Fruit fly (Drosophila melanogaster) whole organism, wandering third instar larva: ENCODE measurements around the gene mad2.

Experiments used
- HLH106 ChIP-seq: fragments of 200-800 bp; optimal IDR thresholded peaks from 3 replicates; lab custom pipeline; 2019; ENCODE audit warnings: missing biosample characterization, mild to moderate bottlenecking, missing genetic modification characterization, moderate library complexity
- Myc ChIP-seq: fragments of >200 bp; optimal IDR thresholded peaks from 2 replicates; lab custom pipeline; 2017
- Rel ChIP-seq, 2 experiments: fragments of 200-800 bp; sonication (Bioruptor generic) in 1 of 2; optimal IDR thresholded peaks; 2 replicates in 1 of 2; 3 replicates in 1 of 2; lab custom pipeline; 2016 to 2019; ENCODE audit warnings: mild to moderate bottlenecking in 2 of 2, missing biosample characterization in 2 of 2, missing genetic modification characterization in 2 of 2, moderate library complexity in 1 of 2
- dl ChIP-seq, 2 experiments: fragments of 175-275, 200-275 bp in 1 of 2; fragments of 200-275 bp in 1 of 2; sonication (Bioruptor generic); optimal IDR thresholded peaks; lab custom pipeline; 2018; ENCODE audit warnings: mild to moderate bottlenecking in 2 of 2, missing biosample characterization in 2 of 2, missing genetic modification characterization in 2 of 2, moderate library complexity in 2 of 2; ENCODE audit not compliant: partially characterized antibody in 2 of 2, insufficient read depth in 1 of 2
- foxo ChIP-seq, 2 experiments: fragments of 200-800 bp; sonication (Bioruptor generic); optimal IDR thresholded peaks; 2 replicates in 1 of 2; 3 replicates in 1 of 2; lab custom pipeline; 2016 to 2017; ENCODE audit warnings: missing biosample characterization in 2 of 2, missing genetic modification characterization in 2 of 2
- h ChIP-seq: fragments of 200-800 bp; sonication (Bioruptor generic); optimal IDR thresholded peaks from 3 replicates; lab custom pipeline; 2016; ENCODE audit warnings: missing biosample characterization, mild to moderate bottlenecking, missing genetic modification characterization
- psq ChIP-seq: fragments of 200-800 bp; sonication (Bioruptor generic); optimal IDR thresholded peaks from 3 replicates; lab custom pipeline; 2017; ENCODE audit warnings: missing biosample characterization, mild to moderate bottlenecking, missing genetic modification characterization, moderate library complexity
- tai ChIP-seq: sonication (Bioruptor generic); optimal IDR thresholded peaks from 2 replicates; lab custom pipeline; 2016; ENCODE audit warnings: missing biosample characterization, missing genetic modification characterization

The mad2 gene

dm6 chr3L:5764922-5765843 lies 47.7 kb downstream of the mad2 start, which contains the start of gene CG10576:
Gene CG10576 (minus strand): TSS chr3L:5765702.
- TF ChIP-seq Myc (lab: Kevin White, UChicago) (peak; percentile 79), dl (GFP tag; optimal IDR thresholded peaks at IDR 0.05; lab: Kevin White, UChicago; ENCODE audit: insufficient read depth in 1 of 2, partially characterized antibody in 2 of 2) (no peak), psq (GFP tag; lab: Kevin White, UChicago) (peak; percentile 40), h (GFP tag; lab: Kevin White, UChicago) (no peak), HLH106 (tag; lab: Kevin White, UChicago) (no peak), Rel (GFP tag; optimal IDR thresholded peaks at IDR 0.05; lab: Kevin White, UChicago) (no peak), Rel (tag; optimal IDR thresholded peaks at IDR 0.05; lab: Kevin White, UChicago) (no peak), tai (no peak), foxo (GFP tag; optimal IDR thresholded peaks at IDR 0.05; lab: Kevin White, UChicago) (no peak)
